Worm (Caenorhabditis elegans) whole organism, mixed stage, embryonic: ENCODE measurements around the gene ifbp-1.

Source experiments
- bed-3 ChIP-seq: fragments of 200-800 bp; sonication (Bioruptor generic); optimal IDR thresholded peaks from 3 replicates; lab custom pipeline; 2018; ENCODE audit warnings: mild to moderate bottlenecking, missing genetic modification characterization, moderate library complexity, missing compliant biosample characterization
- ces-1 ChIP-seq: fragments of 150-350 bp; optimal IDR thresholded peaks from 2 replicates; lab custom pipeline; 2014; ENCODE audit warnings: missing biosample characterization, missing genetic modification reagents, missing genetic modification characterization
- elt-1 ChIP-seq: sonication (generic microtip); optimal IDR thresholded peaks from 2 replicates; lab custom pipeline; 2017; ENCODE audit warnings: missing genetic modification characterization, mild to moderate bottlenecking, missing compliant biosample characterization, antibody characterized with exemption, moderate library complexity, borderline replicate concordance; ENCODE audit not compliant: insufficient read depth
- elt-3 ChIP-seq: fragments of 150-350 bp; optimal IDR thresholded peaks from 2 replicates; lab custom pipeline; 2014; ENCODE audit warnings: missing biosample characterization, missing genetic modification characterization
- lin-32 ChIP-seq: fragments of 200-800 bp; sonication (Bioruptor generic); optimal IDR thresholded peaks from 2 replicates; lab custom pipeline; 2018; ENCODE audit warnings: mild to moderate bottlenecking, missing genetic modification characterization, missing compliant biosample characterization
- mls-2 ChIP-seq: sonication (generic microtip); optimal IDR thresholded peaks from 2 replicates; lab custom pipeline; 2016; ENCODE audit warnings: mild to moderate bottlenecking, missing genetic modification characterization, moderate library complexity, missing compliant biosample characterization
- nhr-237 ChIP-seq: fragments of 150-350 bp; optimal IDR thresholded peaks from 2 replicates; lab custom pipeline; 2014; ENCODE audit warnings: missing biosample characterization, missing genetic modification characterization
- pha-4 ChIP-seq: fragments of 150-350 bp; optimal IDR thresholded peaks from 2 replicates; lab custom pipeline; 2018; ENCODE audit warnings: missing biosample characterization, missing genetic modification reagents, missing genetic modification characterization
- snpc-4 ChIP-seq: fragments of 150-350 bp; optimal IDR thresholded peaks from 2 replicates; lab custom pipeline; 2014; ENCODE audit warnings: missing biosample characterization, missing genetic modification characterization
- unc-62 ChIP-seq: fragments of 150-350 bp; optimal IDR thresholded peaks from 2 replicates; lab custom pipeline; 2014; ENCODE audit warnings: missing biosample characterization, missing genetic modification reagents, missing genetic modification characterization

- TF ChIP-seq lin-32 (GFP tag; lab: Kevin White, UChicago) = no peak
- no peak for TF ChIP-seq pha-4 (tag; lab: Kevin White, UChicago)
- TF ChIP-seq nhr-237 (tag; lab: Kevin White, UChicago) = no peak
- no peak for TF ChIP-seq mls-2 (tag; lab: Kevin White, UChicago)
- TF ChIP-seq ces-1 (GFP tag; lab: Kevin White, UChicago) = no peak
- no peak for TF ChIP-seq unc-62 (GFP tag; lab: Kevin White, UChicago)
- no peak for TF ChIP-seq elt-3 (tag; lab: Kevin White, UChicago)
- no peak for TF ChIP-seq snpc-4 (tag; lab: Kevin White, UChicago)
- TF ChIP-seq elt-1 = no peak
- TF ChIP-seq bed-3 (GFP tag; lab: Kevin White, UChicago) = no peak
Measured at ce11 chrV:13377130-13377529, 2.9 kb downstream of the ifbp-1 start.
